Fruit fly (Drosophila melanogaster): ENCODE results near the gene Vps13B.

Vps13B gene

dm6 chr3R:29983073-29983544 lies 47.3 kb downstream of the Vps13B start, which contains the start of gene CG7896:
TSS of gene CG7896 (plus strand) at chr3R:29983426.
- TF ChIP-seq kay (GFP tag; ENCODE audit: borderline replicate concordance) (no peak), Clk (GFP tag; optimal IDR thresholded peaks at IDR 0.05) (no peak), CG5204 (GFP tag; optimal IDR thresholded peaks at IDR 0.05) (no peak), Mnt (GFP tag; optimal IDR thresholded peaks at IDR 0.05) (no peak), CG1620 (GFP tag; optimal IDR thresholded peaks at IDR 0.05) (no peak), toe (GFP tag; optimal IDR thresholded peaks at IDR 0.05) (no peak), tj (GFP tag; optimal IDR thresholded peaks at IDR 0.05) (no peak), Hr96 (GFP tag; optimal IDR thresholded peaks at IDR 0.05) (no peak), CG7045 (GFP tag; optimal IDR thresholded peaks at IDR 0.05) (no peak)

- no peak for TF ChIP-seq CG33017 (tag; optimal IDR thresholded peaks at IDR 0.05)
- no peak for TF ChIP-seq Clk (GFP tag; optimal IDR thresholded peaks at IDR 0.05)
- TF ChIP-seq tj (GFP tag; optimal IDR thresholded peaks at IDR 0.05) = no peak
- TF ChIP-seq toe (GFP tag; optimal IDR thresholded peaks at IDR 0.05) = no peak
- no peak for TF ChIP-seq kay (GFP tag; ENCODE audit: borderline replicate concordance)
- TF ChIP-seq cic (GFP tag; optimal IDR thresholded peaks at IDR 0.05) = no peak
- no peak for TF ChIP-seq Hr96 (GFP tag; optimal IDR thresholded peaks at IDR 0.05)
- TF ChIP-seq CG12768 (GFP tag; optimal IDR thresholded peaks at IDR 0.05) = no peak
- no peak for TF ChIP-seq pad (GFP tag; optimal IDR thresholded peaks at IDR 0.05)
- no peak for TF ChIP-seq Crg-1 (GFP tag; optimal IDR thresholded peaks at IDR 0.05)
Measured at dm6 chr3R:29983886-29984285, 48.1 kb downstream of the Vps13B start.

dm6 chr3R:29985219-29985618 lies 49.4 kb downstream of the Vps13B start:
- TF ChIP-seq CG5204 (GFP tag; optimal IDR thresholded peaks at IDR 0.05) (no peak), CG14711 (tag; optimal IDR thresholded peaks at IDR 0.05) (no peak), Crg-1 (GFP tag; optimal IDR thresholded peaks at IDR 0.05) (no peak), cic (GFP tag; optimal IDR thresholded peaks at IDR 0.05) (no peak), CG7045 (GFP tag; optimal IDR thresholded peaks at IDR 0.05) (no peak), toe (GFP tag; optimal IDR thresholded peaks at IDR 0.05) (no peak), bab1 (GFP tag; optimal IDR thresholded peaks at IDR 0.05) (no peak), CG7101 (tag; optimal IDR thresholded peaks at IDR 0.05) (no peak)

- TF ChIP-seq CG7045 (GFP tag; optimal IDR thresholded peaks at IDR 0.05) (no peak), Hr96 (GFP tag; optimal IDR thresholded peaks at IDR 0.05) (no peak), Crg-1 (GFP tag; optimal IDR thresholded peaks at IDR 0.05) (no peak), ovo (GFP tag; optimal IDR thresholded peaks at IDR 0.05) (no peak), CG1620 (GFP tag; optimal IDR thresholded peaks at IDR 0.05) (no peak), toe (GFP tag; optimal IDR thresholded peaks at IDR 0.05) (no peak), CG7101 (tag; optimal IDR thresholded peaks at IDR 0.05) (no peak)
Measured at dm6 chr3R:29990681-29991080, 54.9 kb downstream of the Vps13B start.

- TF ChIP-seq toe (GFP tag; optimal IDR thresholded peaks at IDR 0.05) (no peak), CG5204 (GFP tag; optimal IDR thresholded peaks at IDR 0.05) (no peak), bab1 (GFP tag; optimal IDR thresholded peaks at IDR 0.05) (peak; percentile 6)
Measured at dm6 chr3R:29993134-29993533, 57.4 kb downstream of the Vps13B start, which contains the start of gene Acph-1. TSS of gene Acph-1 (minus strand) at chr3R:29993411.

- TF ChIP-seq CG14711 (tag; optimal IDR thresholded peaks at IDR 0.05) (peak; percentile 1), CG7045 (GFP tag; optimal IDR thresholded peaks at IDR 0.05) (no peak), pad (GFP tag; optimal IDR thresholded peaks at IDR 0.05) (no peak), bab1 (GFP tag; optimal IDR thresholded peaks at IDR 0.05) (no peak), CG1620 (GFP tag; optimal IDR thresholded peaks at IDR 0.05) (peak; percentile 9), kay (GFP tag; ENCODE audit: borderline replicate concordance) (no peak), Clk (GFP tag; optimal IDR thresholded peaks at IDR 0.05) (no peak), CG12768 (GFP tag; optimal IDR thresholded peaks at IDR 0.05) (no peak), ovo (GFP tag; optimal IDR thresholded peaks at IDR 0.05) (no peak), Hr96 (GFP tag; optimal IDR thresholded peaks at IDR 0.05) (no peak)
Measured at dm6 chr3R:29995035-29995434, 59.3 kb downstream of the Vps13B start, which contains the start of the genes CG7903 and Sas-6. TSS of gene CG7903 (minus strand) at chr3R:29995231. TSS of gene Sas-6 (plus strand) at chr3R:29995357.
